Fruit fly (Drosophila melanogaster): ENCODE results near the gene Tep1.

Gene Tep1

DNA sequence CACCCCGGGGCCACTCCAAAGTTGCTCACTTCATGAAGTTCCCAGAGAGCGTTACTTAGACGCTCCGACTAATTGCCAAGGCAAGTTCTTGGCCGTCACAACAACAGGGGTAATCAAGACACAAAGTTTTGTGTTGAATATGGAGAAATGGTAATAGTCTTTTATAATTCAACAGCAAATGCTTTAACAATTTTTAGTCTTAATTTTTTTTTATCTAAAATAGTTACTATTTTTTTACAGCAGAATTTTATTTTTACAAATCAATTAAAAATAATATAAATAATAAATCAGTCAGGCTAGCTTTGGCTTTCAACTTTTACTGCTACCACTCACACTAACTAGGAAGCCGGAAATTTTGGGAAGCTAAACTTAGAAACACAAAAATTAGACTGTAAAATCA, 41.3 kb downstream of the Tep1 start, which contains the start of gene CG13243:
Gene CG13243 (plus strand): TSS at position 301 of the 400 bp plus-strand sequence.
- TF ChIP-seq Myc (optimal IDR thresholded peaks at IDR 0.05) = no peak
- TF ChIP-seq h (optimal IDR thresholded peaks at IDR 0.05) = no peak
- TF ChIP-seq Sin3A (optimal IDR thresholded peaks at IDR 0.05) = no peak
- TF ChIP-seq ttk (optimal IDR thresholded peaks at IDR 0.05) = no peak
- no peak for TF ChIP-seq insv (optimal IDR thresholded peaks at IDR 0.05)

DNA sequence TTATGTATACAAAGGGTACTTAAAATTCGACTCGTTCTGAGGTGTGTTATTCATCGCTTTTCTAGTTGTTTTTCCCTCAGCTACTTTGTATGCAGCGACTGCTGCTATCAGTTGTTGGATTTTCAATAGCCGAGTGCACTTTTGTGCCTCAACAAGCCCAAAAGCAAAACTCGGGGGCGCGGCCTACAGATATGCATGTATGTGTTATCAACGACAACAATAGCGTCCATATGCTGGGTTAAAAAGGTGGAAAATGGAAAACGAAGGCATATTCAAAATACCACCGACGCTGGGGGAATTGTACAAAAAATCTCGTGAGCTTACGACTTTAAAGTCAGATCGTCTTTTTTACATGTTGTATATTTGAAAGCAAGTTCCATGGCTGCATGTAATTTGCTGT, 47.0 kb downstream of the Tep1 start:
- no peak for TF ChIP-seq psq (optimal IDR thresholded peaks at IDR 0.05)
- no peak for TF ChIP-seq insv (optimal IDR thresholded peaks at IDR 0.05)
- no peak for TF ChIP-seq Sin3A (optimal IDR thresholded peaks at IDR 0.05)
- no peak for TF ChIP-seq Myc (optimal IDR thresholded peaks at IDR 0.05)
